Fruit fly (Drosophila melanogaster): ENCODE measurements around the gene Las.

The Las gene

dm6 chr3L:20427449-20427848, 4.7 kb downstream of the Las start, which contains the start of gene CG5274 (continued):
- TF ChIP-seq CG7271 (tag; optimal IDR thresholded peaks at IDR 0.05) (no peak), CG13894 (tag; optimal IDR thresholded peaks at IDR 0.05) (no peak), tup (GFP tag; optimal IDR thresholded peaks at IDR 0.05) (no peak), CG1603 (tag; optimal IDR thresholded peaks at IDR 0.05) (no peak), chinmo (GFP tag; IDR thresholded peaks at IDR 0.05; ENCODE audit: partially characterized antibody) (0 out of 4 replicates have a peak, but pooled peaks have one; percentile 41), Sry-δ (GFP tag; optimal IDR thresholded peaks at IDR 0.05) (peak; percentile 79), CG11085 (GFP tag; IDR thresholded peaks at IDR 0.05) (no peak), tll (GFP tag; optimal IDR thresholded peaks at IDR 0.05) (no peak), jigr1 (GFP tag; IDR thresholded peaks at IDR 0.05) (no peak), Bteb2 (GFP tag; optimal IDR thresholded peaks at IDR 0.05) (no peak), pfk (GFP tag; optimal IDR thresholded peaks at IDR 0.05) (no peak), sim (GFP tag; IDR thresholded peaks at IDR 0.05) (no peak), CG7786 (GFP tag; optimal IDR thresholded peaks at IDR 0.05) (no peak), CG18476 (GFP tag; optimal IDR thresholded peaks at IDR 0.05) (no peak), gsb-n (tag; optimal IDR thresholded peaks at IDR 0.05) (no peak), CG7372 (GFP tag; IDR thresholded peaks at IDR 0.05) (no peak), CG16779 (GFP tag; IDR thresholded peaks at IDR 0.05) (no peak), CG13296 (GFP tag; optimal IDR thresholded peaks at IDR 0.05) (no peak), kni (GFP tag; optimal IDR thresholded peaks at IDR 0.05) (no peak), pho (GFP tag; optimal IDR thresholded peaks at IDR 0.05) (no peak), Aef1 (GFP tag; IDR thresholded peaks at IDR 0.05) (no peak), CG8359 (GFP tag; optimal IDR thresholded peaks at IDR 0.05; ENCODE audit: borderline replicate concordance) (no peak), rib (GFP tag; IDR thresholded peaks at IDR 0.05) (no peak), YL-1 (GFP tag; optimal IDR thresholded peaks at IDR 0.05) (peak; percentile 40), CG10543 (GFP tag; optimal IDR thresholded peaks at IDR 0.05) (no peak), slp2 (GFP tag; optimal IDR thresholded peaks at IDR 0.05) (no peak), CG8089 (GFP tag; optimal IDR thresholded peaks at IDR 0.05) (no peak), Med (GFP tag) (peak; percentile 13), Hr78 (GFP tag; optimal IDR thresholded peaks at IDR 0.05) (no peak), Sox102F (GFP tag; optimal IDR thresholded peaks at IDR 0.05) (no peak), CG3838 (GFP tag; optimal IDR thresholded peaks at IDR 0.05) (no peak), unpg (GFP tag; optimal IDR thresholded peaks at IDR 0.05) (no peak), lilli (GFP tag; optimal IDR thresholded peaks at IDR 0.05) (no peak), nerfin-1 (tag; optimal IDR thresholded peaks at IDR 0.05) (peak; percentile 33), wdn (GFP tag; IDR thresholded peaks at IDR 0.05) (no peak), Rfx (GFP tag; IDR thresholded peaks at IDR 0.05) (no peak), bigmax (GFP tag; optimal IDR thresholded peaks at IDR 0.05) (no peak), scrt (GFP tag; optimal IDR thresholded peaks at IDR 0.05) (no peak), Vsx1 (GFP tag; optimal IDR thresholded peaks at IDR 0.05) (no peak), hth (optimal IDR thresholded peaks at IDR 0.05) (no peak), NK7.1 (GFP tag; optimal IDR thresholded peaks at IDR 0.05) (no peak), B-H1 (GFP tag; IDR thresholded peaks at IDR 0.05) (no peak), gsb (GFP tag; IDR thresholded peaks at IDR 0.05) (no peak), CG15696 (tag; optimal IDR thresholded peaks at IDR 0.05) (no peak), CG3995 (GFP tag; optimal IDR thresholded peaks at IDR 0.05) (no peak), CG9437 (GFP tag; optimal IDR thresholded peaks at IDR 0.05) (no peak), ato (GFP tag; IDR thresholded peaks at IDR 0.05; ENCODE audit: partially characterized antibody) (no peak), nau (GFP tag; optimal IDR thresholded peaks at IDR 0.05) (no peak), chn (GFP tag; optimal IDR thresholded peaks at IDR 0.05) (no peak), dan (GFP tag; IDR thresholded peaks at IDR 0.05) (no peak), Stat92E (GFP tag; optimal IDR thresholded peaks at IDR 0.05) (no peak)

Measured in whole organism, embryonic.